Fruit fly (Drosophila melanogaster) whole organism: ENCODE data around the gene Polr1E.

Experiments
- Dll ChIP-seq: fragments of >200 bp; optimal IDR thresholded peaks from 2 replicates; lab custom pipeline; 2017
- EcR ChIP-seq, 2 experiments: fragments of >200 bp; optimal IDR thresholded peaks; 2 replicates each; lab custom pipeline; 2017; ENCODE audit warnings: missing biosample characterization in 2 of 2, missing genetic modification characterization in 2 of 2, missing genetic modification reagents in 2 of 2
- pan ChIP-seq: fragments of >200 bp; optimal IDR thresholded peaks from 2 replicates; lab custom pipeline; 2017
- psq ChIP-seq: fragments of >200 bp; optimal IDR thresholded peaks from 2 replicates; lab custom pipeline; 2017

- TF ChIP-seq pan (lab: Kevin White, UChicago), result no peak
- no peak for TF ChIP-seq psq (lab: Kevin White, UChicago)
- no peak for TF ChIP-seq Dll
- no peak for TF ChIP-seq EcR (GFP tag; optimal IDR thresholded peaks at IDR 0.05; lab: Kevin White, UChicago)
These were observed 3.1 kb downstream of the Polr1E start for dm6 chr3R:18298298-18298899.
